Worm (Caenorhabditis elegans) whole organism, L2 larva: Measurements from ENCODE around the gene F49E12.10.

ENCODE experiments used
- ZK546.5 ChIP-seq: sonication (generic microtip); optimal IDR thresholded peaks from 2 replicates; lab custom pipeline; 2017; ENCODE audit warnings: missing biosample characterization, missing genetic modification characterization
- ama-1 ChIP-seq: fragments of 150-350 bp; optimal IDR thresholded peaks from 2 replicates; lab custom pipeline; 2018; ENCODE audit warnings: inconsistent platforms
- ceh-82 ChIP-seq: fragments of 150-350 bp; optimal IDR thresholded peaks from 2 replicates; lab custom pipeline; 2014; ENCODE audit warnings: missing biosample characterization, missing genetic modification characterization
- nhr-21 ChIP-seq: fragments of 150-350 bp; optimal IDR thresholded peaks from 2 replicates; lab custom pipeline; 2014; ENCODE audit warnings: missing biosample characterization, missing genetic modification characterization
- unc-39 ChIP-seq: fragments of 150-350 bp; optimal IDR thresholded peaks from 2 replicates; lab custom pipeline; 2014; ENCODE audit warnings: missing biosample characterization, missing genetic modification characterization
- unc-62 ChIP-seq: fragments of 150-350 bp; optimal IDR thresholded peaks from 2 replicates; lab custom pipeline; 2014; ENCODE audit warnings: missing biosample characterization, missing genetic modification reagents, missing genetic modification characterization
- ztf-11 ChIP-seq: sonication (generic microtip); optimal IDR thresholded peaks from 2 replicates; lab custom pipeline; 2017; ENCODE audit warnings: missing biosample characterization, missing genetic modification characterization

ce11 chrII:8440097-8440496 lies 49.2 kb downstream of the F49E12.10 start:
- no peak for TF ChIP-seq ZK546.5 (tag; lab: Kevin White, UChicago)
- TF ChIP-seq nhr-21 (tag; lab: Kevin White, UChicago) = no peak
- no peak for TF ChIP-seq unc-39
- no peak for TF ChIP-seq unc-62 (GFP tag; lab: Kevin White, UChicago)
- TF ChIP-seq ceh-82 = no peak
- TF ChIP-seq ama-1 (lab: Kevin White, UChicago) = no peak
- no peak for TF ChIP-seq ztf-11 (tag; lab: Kevin White, UChicago)
